Worm (Caenorhabditis elegans): ENCODE measurements around the gene F35E8.1.
"Not testable (repeated sequence)": the region's sequence is repeated elsewhere in the genome, so short reads cannot be mapped to it uniquely, and the experiment has no call there.

F35E8.1 gene

DNA sequence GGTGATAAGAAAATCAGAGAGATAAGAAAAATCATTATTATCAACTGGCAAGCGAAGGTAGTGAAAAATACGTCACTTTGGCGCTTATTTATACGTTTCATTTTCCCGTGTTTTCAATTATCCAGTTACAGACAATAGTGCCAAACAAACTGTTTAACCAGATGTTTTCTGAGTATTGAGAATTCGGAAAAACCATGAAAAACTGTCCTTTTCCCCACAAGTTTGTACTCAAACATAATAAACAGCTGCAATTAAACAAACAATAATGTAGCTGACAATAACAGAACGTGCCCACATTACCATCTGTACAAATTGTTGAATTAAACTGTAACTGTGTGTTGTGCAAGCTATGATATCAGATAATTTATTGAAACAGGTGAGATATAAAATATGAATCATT is at the start of gene F35E8.1, which contains the start of gene F35E8.2:
Gene F35E8.1 (minus strand): TSS at position 101 of the 400 bp plus-strand sequence.
Gene F35E8.2 (plus strand): TSS at position 132 of the 400 bp plus-strand sequence.
- TF ChIP-seq tab-1 (GFP tag; IDR thresholded peaks at IDR 0.05); ref-1 (GFP tag; conservative IDR thresholded peaks at IDR 0.05); cog-1 (tag; optimal IDR thresholded peaks at IDR 0.05): not testable (repeated sequence)

DNA sequence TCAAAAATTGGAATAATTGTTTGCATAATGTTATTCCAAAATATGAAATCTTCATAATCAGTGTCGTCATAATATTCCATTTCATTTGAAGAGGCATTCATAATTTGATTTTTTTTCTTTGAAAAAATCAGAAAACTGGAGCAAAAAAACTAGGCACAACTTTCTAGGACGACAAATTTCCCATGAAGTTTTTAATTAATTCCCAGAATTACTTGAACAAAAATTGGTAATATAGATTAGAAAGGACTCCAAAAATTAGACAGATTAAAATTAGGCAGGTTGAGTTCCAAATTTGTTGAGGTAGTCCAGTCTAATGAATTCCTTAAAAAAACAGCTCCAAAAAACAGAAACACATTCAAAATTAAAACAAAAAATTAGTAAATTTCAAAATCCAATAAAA is 49.5 kb upstream of the F35E8.1 start, which contains the start of gene srw-57:
Gene srw-57 (minus strand): TSS at position 101 of the 400 bp plus-strand sequence.
- TF ChIP-seq T22C8.4 (GFP tag; IDR thresholded peaks at IDR 0.05): no peak
- no peak for TF ChIP-seq tab-1 (GFP tag; IDR thresholded peaks at IDR 0.05)
- TF ChIP-seq klf-2 (GFP tag; conservative IDR thresholded peaks at IDR 0.05): no peak
- TF ChIP-seq ztf-23 (GFP tag; IDR thresholded peaks at IDR 0.05): no peak
- no peak for TF ChIP-seq ref-1 (GFP tag; conservative IDR thresholded peaks at IDR 0.05)
- no peak for TF ChIP-seq flt-1 (GFP tag; IDR thresholded peaks at IDR 0.05)
- TF ChIP-seq cog-1 (tag; optimal IDR thresholded peaks at IDR 0.05): no peak
- no peak for TF ChIP-seq ztf-29 (GFP tag; IDR thresholded peaks at IDR 0.05)
- TF ChIP-seq med-1 (GFP tag; optimal IDR thresholded peaks at IDR 0.05; ENCODE audit: insufficient read depth): no peak

DNA sequence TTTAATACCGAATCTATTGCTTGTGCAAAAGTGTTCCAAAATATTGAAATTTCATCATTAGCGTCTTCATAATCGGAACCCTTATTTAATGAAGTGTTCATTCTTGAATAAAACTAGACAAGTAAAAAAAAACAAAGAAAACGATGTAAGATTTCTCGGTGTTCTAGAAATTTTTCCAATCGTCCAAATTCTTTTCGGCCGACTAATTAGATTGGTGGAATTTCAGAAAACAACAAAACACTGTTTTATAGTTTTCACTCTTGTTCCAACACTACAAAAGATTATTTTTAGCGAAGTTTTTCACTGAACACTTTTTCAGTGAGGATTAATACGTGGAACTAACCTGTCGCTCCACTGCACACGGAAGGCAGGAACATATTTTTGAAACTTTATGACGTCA is 47.3 kb upstream of the F35E8.1 start, which contains the start of gene srw-56:
Gene srw-56 (minus strand): TSS at position 101 of the 400 bp plus-strand sequence.
- TF ChIP-seq cog-1 (tag; optimal IDR thresholded peaks at IDR 0.05) (no peak), klf-2 (GFP tag; conservative IDR thresholded peaks at IDR 0.05) (no peak), flt-1 (GFP tag; IDR thresholded peaks at IDR 0.05) (no peak)

ce11 chrV:15950903-15951302 is 45.5 kb upstream of the F35E8.1 start, which contains the start of gene srw-59:
Gene srw-59 (minus strand): TSS chrV:15951003.
- TF ChIP-seq T22C8.4 (GFP tag; IDR thresholded peaks at IDR 0.05) (no peak), ztf-29 (GFP tag; IDR thresholded peaks at IDR 0.05) (no peak), tab-1 (GFP tag; IDR thresholded peaks at IDR 0.05) (no peak), cog-1 (tag; optimal IDR thresholded peaks at IDR 0.05) (no peak), klf-2 (GFP tag; conservative IDR thresholded peaks at IDR 0.05) (no peak), ref-1 (GFP tag; conservative IDR thresholded peaks at IDR 0.05) (no peak), med-1 (GFP tag; optimal IDR thresholded peaks at IDR 0.05; ENCODE audit: insufficient read depth) (no peak), ztf-23 (GFP tag; IDR thresholded peaks at IDR 0.05) (no peak), flt-1 (GFP tag; IDR thresholded peaks at IDR 0.05) (no peak)

DNA sequence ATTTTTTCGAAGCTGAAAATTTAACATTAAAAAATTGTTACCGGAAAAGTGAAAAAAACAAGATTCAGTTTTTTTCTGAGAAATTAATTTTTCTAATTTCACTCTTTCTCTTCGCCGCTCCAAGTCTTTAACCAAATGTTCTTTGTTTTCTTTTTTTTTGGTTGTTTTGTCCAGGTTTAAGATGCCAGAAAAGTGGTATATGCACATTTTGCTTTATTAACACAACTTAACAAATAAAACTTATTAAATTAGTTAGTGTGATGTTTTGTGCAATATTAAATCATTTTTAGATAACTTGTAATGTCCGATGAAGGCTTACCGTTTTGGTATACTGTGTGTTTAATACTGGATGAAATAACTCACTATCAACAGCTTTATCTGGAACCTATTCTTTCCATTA is 37.7 kb upstream of the F35E8.1 start, which contains the start of gene srw-53:
Gene srw-53 (plus strand): TSS at position 301 of the 400 bp plus-strand sequence.
- no peak for TF ChIP-seq tab-1 (GFP tag; IDR thresholded peaks at IDR 0.05)
- no peak for TF ChIP-seq klf-2 (GFP tag; conservative IDR thresholded peaks at IDR 0.05)
- TF ChIP-seq ztf-23 (GFP tag; IDR thresholded peaks at IDR 0.05): no peak
- no peak for TF ChIP-seq med-1 (GFP tag; optimal IDR thresholded peaks at IDR 0.05; ENCODE audit: insufficient read depth)
- no peak for TF ChIP-seq cog-1 (tag; optimal IDR thresholded peaks at IDR 0.05)
- TF ChIP-seq ref-1 (GFP tag; conservative IDR thresholded peaks at IDR 0.05): no peak

DNA sequence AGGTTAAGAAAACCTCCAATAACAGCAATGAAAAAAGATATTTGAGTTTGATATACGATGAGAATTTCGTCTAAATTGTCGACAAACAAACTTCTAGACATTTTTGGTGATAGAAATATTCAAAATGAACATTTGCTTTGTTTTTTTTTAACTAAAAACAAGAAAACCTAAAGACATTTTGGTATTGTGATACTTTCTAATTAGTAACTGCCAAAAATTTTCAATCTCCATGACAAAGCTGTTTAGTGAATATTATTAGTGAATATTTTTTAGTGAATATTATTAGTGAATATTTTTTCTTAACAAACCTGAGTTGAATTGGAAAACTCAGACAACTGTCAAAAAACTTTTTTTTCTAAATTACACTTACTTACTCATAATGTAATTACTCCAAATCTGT is 34.8 kb upstream of the F35E8.1 start, which contains the start of gene srw-55:
Gene srw-55 (minus strand): TSS at position 101 of the 400 bp plus-strand sequence.
- TF ChIP-seq flt-1 (GFP tag; IDR thresholded peaks at IDR 0.05) (no peak), ref-1 (GFP tag; conservative IDR thresholded peaks at IDR 0.05) (no peak), klf-2 (GFP tag; conservative IDR thresholded peaks at IDR 0.05) (no peak), ztf-29 (GFP tag; IDR thresholded peaks at IDR 0.05) (no peak), tab-1 (GFP tag; IDR thresholded peaks at IDR 0.05) (no peak), ztf-23 (GFP tag; IDR thresholded peaks at IDR 0.05) (no peak), cog-1 (tag; optimal IDR thresholded peaks at IDR 0.05) (no peak)

DNA sequence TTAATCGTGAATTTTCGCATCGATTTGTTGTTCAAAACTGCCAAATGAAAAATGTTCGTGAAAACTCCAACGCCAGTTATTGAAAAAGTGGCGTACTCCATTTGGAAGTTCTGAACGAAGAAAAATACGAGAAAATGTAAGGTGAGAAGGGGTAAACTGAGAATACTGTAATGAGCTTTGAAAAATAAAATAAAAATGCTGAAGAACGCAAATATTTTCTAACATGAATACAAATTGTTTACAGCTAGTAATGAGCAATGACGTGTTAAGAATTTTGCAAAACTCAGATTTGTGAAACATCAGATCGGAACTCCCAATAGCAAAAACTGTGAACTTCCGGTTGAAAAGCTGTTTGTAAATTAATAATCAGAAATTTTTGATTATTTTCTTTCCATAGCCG is 27.0 kb upstream of the F35E8.1 start, which contains the start of gene srw-26:
Gene srw-26 (minus strand): TSS at position 101 of the 400 bp plus-strand sequence.
- no peak for TF ChIP-seq ztf-23 (GFP tag; IDR thresholded peaks at IDR 0.05)
- no peak for TF ChIP-seq flt-1 (GFP tag; IDR thresholded peaks at IDR 0.05)
- no peak for TF ChIP-seq cog-1 (tag; optimal IDR thresholded peaks at IDR 0.05)
- TF ChIP-seq T22C8.4 (GFP tag; IDR thresholded peaks at IDR 0.05): no peak
- no peak for TF ChIP-seq tab-1 (GFP tag; IDR thresholded peaks at IDR 0.05)
- no peak for TF ChIP-seq ref-1 (GFP tag; conservative IDR thresholded peaks at IDR 0.05)
- TF ChIP-seq ztf-29 (GFP tag; IDR thresholded peaks at IDR 0.05): no peak
- no peak for TF ChIP-seq klf-2 (GFP tag; conservative IDR thresholded peaks at IDR 0.05)
- TF ChIP-seq med-1 (GFP tag; optimal IDR thresholded peaks at IDR 0.05; ENCODE audit: insufficient read depth): no peak

- TF ChIP-seq ref-1 (GFP tag; conservative IDR thresholded peaks at IDR 0.05); flt-1 (GFP tag; IDR thresholded peaks at IDR 0.05); med-1 (GFP tag; optimal IDR thresholded peaks at IDR 0.05; ENCODE audit: insufficient read depth): not testable (repeated sequence)
Measured at ce11 chrV:15929882-15930281, 24.5 kb upstream of the F35E8.1 start, which contains the start of gene srbc-77. Gene srbc-77 (plus strand): TSS chrV:15930182.

DNA sequence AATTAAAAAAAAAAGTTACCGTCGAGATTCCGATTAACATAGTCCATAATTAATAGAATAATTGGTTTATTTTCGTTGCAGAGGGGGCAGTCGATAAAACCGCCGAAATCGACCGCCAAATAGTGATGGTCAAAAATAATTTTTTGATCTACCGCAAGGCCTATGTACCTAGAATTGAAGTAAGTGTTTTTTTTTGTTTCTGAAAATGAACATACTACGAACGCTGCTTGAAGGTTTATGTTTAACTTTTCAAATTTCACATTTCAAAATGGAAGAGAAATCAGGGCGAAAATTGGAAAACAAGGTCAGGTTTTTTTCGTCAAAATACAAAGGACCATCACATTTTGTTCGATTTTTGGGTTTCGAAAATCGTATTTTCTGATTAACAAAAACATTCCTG is 22.9 kb upstream of the F35E8.1 start, which contains the start of gene pzf-1:
Gene pzf-1 (minus strand): TSS at position 101 of the 400 bp plus-strand sequence.
- TF ChIP-seq ref-1 (GFP tag; conservative IDR thresholded peaks at IDR 0.05): no peak
- TF ChIP-seq med-1 (GFP tag; optimal IDR thresholded peaks at IDR 0.05; ENCODE audit: insufficient read depth): no peak
- no peak for TF ChIP-seq ztf-23 (GFP tag; IDR thresholded peaks at IDR 0.05)
- TF ChIP-seq tab-1 (GFP tag; IDR thresholded peaks at IDR 0.05): no peak
- no peak for TF ChIP-seq cog-1 (tag; optimal IDR thresholded peaks at IDR 0.05)
- no peak for TF ChIP-seq T22C8.4 (GFP tag; IDR thresholded peaks at IDR 0.05)
- no peak for TF ChIP-seq flt-1 (GFP tag; IDR thresholded peaks at IDR 0.05)
- TF ChIP-seq ztf-29 (GFP tag; IDR thresholded peaks at IDR 0.05): no peak
- no peak for TF ChIP-seq klf-2 (GFP tag; conservative IDR thresholded peaks at IDR 0.05)

DNA sequence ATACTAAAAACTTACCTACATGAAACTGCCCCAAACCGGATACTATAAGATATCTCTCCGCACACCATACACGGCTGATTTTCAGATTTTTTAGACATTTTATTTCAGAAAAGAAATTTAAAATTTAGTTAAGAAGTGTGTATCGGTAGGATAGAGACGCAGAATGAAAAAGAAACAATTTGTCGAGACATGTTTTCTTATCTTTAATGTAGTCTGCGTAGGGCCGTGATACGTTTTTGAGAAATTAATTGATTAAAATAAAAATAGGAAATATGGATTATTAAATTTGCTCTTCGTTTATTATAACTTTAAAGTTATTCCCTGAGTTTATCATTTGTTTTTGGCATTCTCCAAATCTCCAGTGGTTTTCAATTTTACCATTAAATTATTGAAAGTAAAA is 18.9 kb upstream of the F35E8.1 start, which contains the start of gene nhr-108:
Gene nhr-108 (minus strand): TSS at position 166 of the 400 bp plus-strand sequence.
- TF ChIP-seq flt-1 (GFP tag; IDR thresholded peaks at IDR 0.05) (no peak), med-1 (GFP tag; optimal IDR thresholded peaks at IDR 0.05; ENCODE audit: insufficient read depth) (no peak), tab-1 (GFP tag; IDR thresholded peaks at IDR 0.05) (no peak), cog-1 (tag; optimal IDR thresholded peaks at IDR 0.05) (no peak), klf-2 (GFP tag; conservative IDR thresholded peaks at IDR 0.05) (no peak), ztf-29 (GFP tag; IDR thresholded peaks at IDR 0.05) (no peak), ref-1 (GFP tag; conservative IDR thresholded peaks at IDR 0.05) (no peak), ztf-23 (GFP tag; IDR thresholded peaks at IDR 0.05) (no peak), T22C8.4 (GFP tag; IDR thresholded peaks at IDR 0.05) (no peak)

Data from whole organism, midembryonic.